Worm (Caenorhabditis elegans): ENCODE results near the gene ife-1.

ce11 chrIII:13339672-13340071 is 3.5 kb upstream of the ife-1 start, which contains the start of gene F53A2.3:
- TF ChIP-seq nhr-76 (tag; optimal IDR thresholded peaks at IDR 0.05), result no peak
- no peak for TF ChIP-seq egl-27 (tag; optimal IDR thresholded peaks at IDR 0.05)
- TF ChIP-seq fos-1 (tag; optimal IDR thresholded peaks at IDR 0.05), result no peak
- TF ChIP-seq lin-39 (tag; optimal IDR thresholded peaks at IDR 0.05), result no peak
- no peak for TF ChIP-seq nhr-25 (tag; optimal IDR thresholded peaks at IDR 0.05; ENCODE audit: borderline replicate concordance, insufficient read depth)
- no peak for TF ChIP-seq ztf-11 (tag; optimal IDR thresholded peaks at IDR 0.05)
- TF ChIP-seq nhr-11 (tag; optimal IDR thresholded peaks at IDR 0.05), result no peak
- no peak for TF ChIP-seq nhr-237 (tag; optimal IDR thresholded peaks at IDR 0.05)
- TF ChIP-seq nhr-48 (tag; optimal IDR thresholded peaks at IDR 0.05), result no peak
- TF ChIP-seq snpc-4 (tag; optimal IDR thresholded peaks at IDR 0.05), result no peak
- TF ChIP-seq nhr-77 (tag; optimal IDR thresholded peaks at IDR 0.05), result no peak
